Fruit fly (Drosophila melanogaster) whole organism, prepupa: ENCODE measurements around the gene CG14314.

ENCODE experiments used
- Blimp-1 ChIP-seq: fragments of 200-800 bp; sonication (Bioruptor generic); optimal IDR thresholded peaks from 3 replicates; lab custom pipeline; 2017; ENCODE audit warnings: missing biosample characterization, missing genetic modification characterization, mild to moderate bottlenecking, moderate library complexity, missing genetic modification reagents
- CG10631 ChIP-seq: fragments of 200-800 bp; sonication (Bioruptor generic); optimal IDR thresholded peaks from 2 replicates; lab custom pipeline; 2016; ENCODE audit warnings: missing biosample characterization, missing genetic modification characterization
- CG10669 ChIP-seq: fragments of 200-800 bp; sonication (Bioruptor generic); optimal IDR thresholded peaks from 3 replicates; lab custom pipeline; 2018; ENCODE audit warnings: missing biosample characterization, mild to moderate bottlenecking, missing genetic modification characterization, moderate library complexity
- CG11294 ChIP-seq: fragments of 200-800 bp; sonication (Bioruptor generic); IDR thresholded peaks from 2 replicates; pipeline ENCODE4 v1.3.6; 2022; ENCODE audit warnings: missing biosample characterization, missing genetic modification characterization
- CG11762 ChIP-seq: fragments of 200-800 bp; sonication (Bioruptor generic); optimal IDR thresholded peaks from 3 replicates; lab custom pipeline; 2016; ENCODE audit warnings: missing biosample characterization, missing genetic modification characterization; ENCODE audit not compliant: insufficient read depth
- CG11902 ChIP-seq: fragments of 200-800 bp; sonication (Bioruptor generic); optimal IDR thresholded peaks from 3 replicates; lab custom pipeline; 2016; ENCODE audit warnings: missing biosample characterization, missing genetic modification characterization
- CG1621 ChIP-seq: fragments of 200-800 bp; sonication (Bioruptor generic); optimal IDR thresholded peaks from 3 replicates; lab custom pipeline; 2018; ENCODE audit warnings: missing biosample characterization, mild to moderate bottlenecking, missing genetic modification characterization
- CG16779 ChIP-seq: fragments of 200-800 bp; sonication (Bioruptor generic); optimal IDR thresholded peaks from 3 replicates; lab custom pipeline; 2017; ENCODE audit warnings: missing biosample characterization, mild to moderate bottlenecking, missing genetic modification characterization
- CG3032 ChIP-seq: fragments of 200-800 bp; optimal IDR thresholded peaks from 2 replicates; lab custom pipeline; 2019; ENCODE audit warnings: missing biosample characterization, mild to moderate bottlenecking, missing genetic modification characterization, moderate library complexity
- CG31627 ChIP-seq: fragments of 200-800 bp; sonication (Bioruptor generic); optimal IDR thresholded peaks from 3 replicates; lab custom pipeline; 2016; ENCODE audit warnings: missing biosample characterization, missing genetic modification characterization
- CG34406 ChIP-seq: fragments of 200-800 bp; sonication (Bioruptor generic); optimal IDR thresholded peaks from 3 replicates; lab custom pipeline; 2016; ENCODE audit warnings: missing biosample characterization, missing genetic modification characterization
- CG6163 ChIP-seq: fragments of 200-800 bp; sonication (Bioruptor generic); IDR thresholded peaks from 3 replicates; pipeline ENCODE4 v1.3.6; 2022; ENCODE audit warnings: missing biosample characterization, missing genetic modification characterization
- CG6276 ChIP-seq: fragments of 200-800 bp; sonication (Bioruptor generic); optimal IDR thresholded peaks from 2 replicates; lab custom pipeline; 2017; ENCODE audit warnings: missing biosample characterization, mild to moderate bottlenecking, missing genetic modification characterization
- CG6792 ChIP-seq: fragments of 200-800 bp; sonication (Bioruptor generic); optimal IDR thresholded peaks from 3 replicates; lab custom pipeline; 2016; ENCODE audit warnings: missing biosample characterization, missing genetic modification characterization
- CG6808 ChIP-seq: fragments of 200-800 bp; sonication (Bioruptor generic); optimal IDR thresholded peaks from 3 replicates; lab custom pipeline; 2017; ENCODE audit warnings: missing biosample characterization, missing genetic modification characterization, mild to moderate bottlenecking, moderate library complexity, missing genetic modification reagents
- CG6854 ChIP-seq: fragments of 200-800 bp; sonication (Bioruptor generic); optimal IDR thresholded peaks from 2 replicates; lab custom pipeline; 2017; ENCODE audit warnings: missing biosample characterization, mild to moderate bottlenecking, missing genetic modification characterization
- CG7368 ChIP-seq: fragments of 200-800 bp; sonication (Bioruptor generic); optimal IDR thresholded peaks from 3 replicates; lab custom pipeline; 2016; ENCODE audit warnings: missing biosample characterization, missing genetic modification characterization
- CG8119 ChIP-seq: fragments of 200-800 bp; sonication (Bioruptor generic); IDR thresholded peaks from 3 replicates; pipeline ENCODE4 v1.3.6; 2022; ENCODE audit warnings: missing biosample characterization, missing genetic modification characterization
- CG8319 ChIP-seq: fragments of 200-800 bp; sonication (Bioruptor generic); optimal IDR thresholded peaks from 3 replicates; lab custom pipeline; 2016; ENCODE audit warnings: missing biosample characterization, missing genetic modification characterization
- CG8632 ChIP-seq: fragments of 200-800 bp; sonication (Bioruptor generic); optimal IDR thresholded peaks from 3 replicates; lab custom pipeline; 2016; ENCODE audit warnings: missing biosample characterization, missing genetic modification characterization
- CG9139 ChIP-seq: fragments of 200-800 bp; sonication (Bioruptor generic); optimal IDR thresholded peaks from 3 replicates; lab custom pipeline; 2017; ENCODE audit warnings: missing biosample characterization, mild to moderate bottlenecking, missing genetic modification characterization
- Eip75B ChIP-seq: fragments of 200-800 bp; sonication (Bioruptor generic); optimal IDR thresholded peaks from 3 replicates; lab custom pipeline; 2016; ENCODE audit warnings: missing biosample characterization, missing genetic modification characterization
- Eip78C ChIP-seq: fragments of 200-800 bp; sonication (Bioruptor generic); peaks from one replicate; lab custom pipeline; 2016; ENCODE audit warnings: missing biosample characterization, missing genetic modification characterization
- Eip93F ChIP-seq: fragments of 200-800 bp; sonication (Bioruptor generic); optimal IDR thresholded peaks from 2 replicates; lab custom pipeline; 2016; ENCODE audit warnings: missing biosample characterization, mild to moderate bottlenecking, missing genetic modification characterization
- Ets21C ChIP-seq: fragments of 200-800 bp; sonication (Bioruptor generic); optimal IDR thresholded peaks from 3 replicates; lab custom pipeline; 2016; ENCODE audit warnings: missing biosample characterization, missing genetic modification characterization
- Hr38 ChIP-seq: sonication (Bioruptor generic); optimal IDR thresholded peaks from 2 replicates; lab custom pipeline; 2016; ENCODE audit warnings: missing biosample characterization, missing genetic modification characterization
- Hr39 ChIP-seq: fragments of 200-800 bp; sonication (Bioruptor generic); optimal IDR thresholded peaks from 2 replicates; lab custom pipeline; 2016; ENCODE audit warnings: missing biosample characterization, missing genetic modification characterization
- Hr4 ChIP-seq: fragments of 200-800 bp; sonication (Bioruptor generic); optimal IDR thresholded peaks from 3 replicates; lab custom pipeline; 2016; ENCODE audit warnings: missing biosample characterization, missing genetic modification characterization
- Lpt ChIP-seq: fragments of 200-800 bp; sonication (Bioruptor generic); optimal IDR thresholded peaks from 3 replicates; lab custom pipeline; 2016; ENCODE audit warnings: missing biosample characterization, missing genetic modification characterization
- Met ChIP-seq: fragments of 200-800 bp; sonication (Bioruptor generic); optimal IDR thresholded peaks from 3 replicates; lab custom pipeline; 2016; ENCODE audit warnings: missing biosample characterization, missing genetic modification characterization
- Smox ChIP-seq: fragments of 200-800 bp; sonication (Bioruptor generic); optimal IDR thresholded peaks from 3 replicates; lab custom pipeline; 2016; ENCODE audit warnings: missing biosample characterization, missing genetic modification characterization
- Sox14 ChIP-seq: fragments of 200-800 bp; sonication (Bioruptor generic); optimal IDR thresholded peaks from 3 replicates; lab custom pipeline; 2016; ENCODE audit warnings: missing biosample characterization, missing genetic modification characterization
- Sox15 ChIP-seq: fragments of 200-800 bp; sonication (Bioruptor generic); optimal IDR thresholded peaks from 3 replicates; lab custom pipeline; 2016; ENCODE audit warnings: missing biosample characterization, missing genetic modification characterization
- achi ChIP-seq: fragments of 200-800 bp; sonication (Bioruptor generic); optimal IDR thresholded peaks from 3 replicates; lab custom pipeline; 2016; ENCODE audit warnings: missing biosample characterization, missing genetic modification characterization
- cyc ChIP-seq: fragments of 200-800 bp; sonication (Bioruptor generic); optimal IDR thresholded peaks from 3 replicates; lab custom pipeline; 2016; ENCODE audit warnings: missing biosample characterization, missing genetic modification characterization
- dsx ChIP-seq: fragments of 200-800 bp; optimal IDR thresholded peaks from 3 replicates; lab custom pipeline; 2019; ENCODE audit warnings: missing biosample characterization, mild to moderate bottlenecking, missing genetic modification characterization, moderate library complexity; ENCODE audit not compliant: poor library complexity, severe bottlenecking
- eg ChIP-seq: fragments of 200-800 bp; sonication (Bioruptor generic); IDR thresholded peaks from 3 replicates; pipeline ENCODE4 v1.3.6; 2022; ENCODE audit warnings: missing biosample characterization, missing genetic modification characterization
- esn ChIP-seq: fragments of 200-800 bp; sonication (Bioruptor generic); optimal IDR thresholded peaks from 2 replicates; lab custom pipeline; 2016; ENCODE audit warnings: missing biosample characterization, mild to moderate bottlenecking, missing genetic modification characterization, moderate library complexity
- fd59A ChIP-seq: fragments of 200-800 bp; sonication (Bioruptor generic); optimal IDR thresholded peaks from 2 replicates; lab custom pipeline; 2017; ENCODE audit warnings: missing biosample characterization, mild to moderate bottlenecking, missing genetic modification characterization, missing genetic modification reagents
- fd85E ChIP-seq: fragments of 200-800 bp; sonication (Bioruptor generic); optimal IDR thresholded peaks from 3 replicates; lab custom pipeline; 2016; ENCODE audit warnings: missing biosample characterization, missing genetic modification characterization
- fkh ChIP-seq: fragments of 200-800 bp; sonication (Bioruptor generic); optimal IDR thresholded peaks from 3 replicates; lab custom pipeline; 2017; ENCODE audit warnings: missing biosample characterization, mild to moderate bottlenecking, missing genetic modification characterization, moderate library complexity
- net ChIP-seq: fragments of 200-800 bp; sonication (Bioruptor generic); optimal IDR thresholded peaks from 3 replicates; lab custom pipeline; 2016; ENCODE audit warnings: missing biosample characterization, missing genetic modification characterization
- pdm3 ChIP-seq: fragments of 200-800 bp; sonication (Bioruptor generic); optimal IDR thresholded peaks from 3 replicates; lab custom pipeline; 2016; ENCODE audit warnings: missing biosample characterization, missing genetic modification characterization
- salr ChIP-seq, 2 experiments: fragments of 200-800 bp; sonication (Bioruptor generic); optimal IDR thresholded peaks; 3 replicates each; lab custom pipeline; 2016 to 2018; ENCODE audit warnings: missing biosample characterization in 2 of 2, missing genetic modification characterization in 2 of 2, mild to moderate bottlenecking in 1 of 2
- spab ChIP-seq: fragments of 200-800 bp; sonication (Bioruptor generic); optimal IDR thresholded peaks from 2 replicates; lab custom pipeline; 2017; ENCODE audit warnings: missing biosample characterization, mild to moderate bottlenecking, missing genetic modification characterization, missing genetic modification reagents
- ss ChIP-seq, 2 experiments: fragments of 200-800 bp; sonication (Bioruptor generic); optimal IDR thresholded peaks; 2 replicates in 1 of 2; 3 replicates in 1 of 2; lab custom pipeline; 2017 to 2018; ENCODE audit warnings: mild to moderate bottlenecking in 2 of 2, missing biosample characterization in 2 of 2, missing genetic modification characterization in 2 of 2, moderate library complexity in 1 of 2
- svp ChIP-seq: fragments of 200-800 bp; sonication (Bioruptor generic); peaks from one replicate; lab custom pipeline; 2016; ENCODE audit warnings: missing biosample characterization, missing genetic modification characterization
- topi ChIP-seq: fragments of 200-800 bp; sonication (Bioruptor generic); optimal IDR thresholded peaks from 3 replicates; lab custom pipeline; 2016; ENCODE audit warnings: missing biosample characterization, missing genetic modification characterization

Gene CG14314

DNA sequence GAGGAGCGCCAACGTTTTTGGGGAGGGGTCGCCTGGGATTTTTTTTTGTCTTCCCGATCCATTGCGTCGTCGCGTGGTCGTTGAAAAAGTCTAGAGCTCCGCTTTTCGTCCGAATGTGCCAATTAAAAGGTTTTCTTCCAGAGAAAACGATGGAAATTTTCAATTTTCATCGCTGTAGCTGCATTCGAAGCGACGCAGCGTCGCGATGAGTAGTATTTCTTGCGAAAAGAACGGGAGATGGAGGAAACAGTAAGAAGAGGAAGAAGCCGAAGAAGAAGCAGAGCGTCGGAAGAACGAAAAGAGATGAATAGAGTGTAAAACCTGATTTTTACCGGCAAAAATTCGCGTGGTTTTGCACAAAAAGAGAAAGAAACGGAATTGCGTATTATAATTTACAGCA lies 27.1 kb downstream of the CG14314 start:
- TF ChIP-seq pdm3 (GFP tag; lab: Kevin White, UChicago) = no peak
- TF ChIP-seq net (GFP tag; lab: Kevin White, UChicago) = no peak
- TF ChIP-seq CG6163 (GFP tag; lab: Robert Waterston, UW) = peak; percentile 15; the same call in 1 of the 3 replicates
- TF ChIP-seq CG8119 (GFP tag; lab: Robert Waterston, UW) = no peak; the same call in 2 of the 3 replicates
- TF ChIP-seq Hr4 = no peak
- no peak for TF ChIP-seq Hr39 (GFP tag; lab: Kevin White, UChicago)
- peak; percentile 2 for TF ChIP-seq Eip78C
- TF ChIP-seq topi (GFP tag; lab: Kevin White, UChicago) = no peak
- no peak for TF ChIP-seq CG10669
- no peak for TF ChIP-seq CG7368
- TF ChIP-seq CG11294 = no peak
- TF ChIP-seq CG6276 (GFP tag; lab: Kevin White, UChicago) = no peak
- 0 out of 3 replicates have a peak, but pooled peaks have one; percentile 5 for TF ChIP-seq eg (GFP tag; lab: Robert Waterston, UW)
- TF ChIP-seq CG11902 (GFP tag; lab: Kevin White, UChicago) = no peak
- TF ChIP-seq CG6792 = no peak
- no peak for TF ChIP-seq CG6808 (GFP tag; lab: Kevin White, UChicago)
- TF ChIP-seq, all 60 proteins: peak for 3

DNA sequence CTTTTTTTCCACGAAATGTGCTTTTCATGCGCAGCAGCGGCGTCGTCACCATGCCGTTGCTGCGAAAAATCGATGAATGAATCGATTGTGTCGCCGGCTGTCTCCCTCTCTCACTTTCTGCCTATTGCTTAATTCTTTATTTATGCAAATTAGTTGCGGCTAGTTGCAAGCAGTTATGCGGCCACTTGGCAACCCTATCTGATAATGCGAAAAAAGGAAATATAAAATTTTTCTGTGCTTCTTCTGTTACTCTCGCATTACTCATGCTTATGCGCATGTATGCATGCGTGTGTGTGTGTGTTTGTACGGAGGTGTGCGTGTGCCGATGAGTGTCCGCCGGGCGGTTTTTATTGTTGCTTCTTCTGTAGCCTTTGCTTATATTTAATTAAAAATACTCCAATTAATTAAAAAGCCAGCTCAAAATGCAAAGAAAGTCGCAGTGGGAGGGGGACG lies 27.8 kb downstream of the CG14314 start:
- TF ChIP-seq CG6792 (no peak), Sox15 (peak; percentile 30), CG10669 (peak; percentile 31), eg (GFP tag; lab: Robert Waterston, UW) (peak; percentile 47; the same call in 1 of the 3 replicates), CG10631 (peak; percentile 18), spab (GFP tag; lab: Kevin White, UChicago) (no peak), Eip78C (peak; percentile 54), CG8632 (GFP tag; lab: Kevin White, UChicago) (peak; percentile 32), Met (peak; percentile 53), CG6808 (GFP tag; lab: Kevin White, UChicago) (no peak), CG31627 (peak; percentile 47), CG6276 (GFP tag; lab: Kevin White, UChicago) (peak; percentile 15), Blimp-1 (GFP tag; lab: Kevin White, UChicago) (no peak), fkh (GFP tag; lab: Kevin White, UChicago) (no peak), Hr38 (no peak), esn (peak; percentile 44), Eip93F (no peak), CG11762 (GFP tag; lab: Kevin White, UChicago) (no peak), Hr39 (GFP tag; lab: Kevin White, UChicago) (peak; percentile 39), ss (GFP tag; optimal IDR thresholded peaks at IDR 0.05; lab: Kevin White, UChicago) (no peak), salr (GFP tag; optimal IDR thresholded peaks at IDR 0.05; lab: Kevin White, UChicago) (no peak), achi (peak; percentile 56), Eip75B (peak; percentile 14), CG8319 (GFP tag; lab: Kevin White, UChicago) (no peak), CG11902 (GFP tag; lab: Kevin White, UChicago) (peak; percentile 4), CG9139 (GFP tag; lab: Kevin White, UChicago) (no peak), CG3032 (peak; percentile 5), fd85E (GFP tag; lab: Kevin White, UChicago) (no peak), Sox14 (GFP tag; lab: Kevin White, UChicago) (no peak), Lpt (GFP tag; lab: Kevin White, UChicago) (no peak), fd59A (GFP tag; lab: Kevin White, UChicago) (no peak), Hr4 (peak; percentile 30), Smox (GFP tag; lab: Kevin White, UChicago) (no peak), Ets21C (GFP tag; lab: Kevin White, UChicago) (no peak), cyc (GFP tag; lab: Kevin White, UChicago) (no peak), CG1621 (tag; lab: Kevin White, UChicago) (no peak), dsx (no peak), pdm3 (GFP tag; lab: Kevin White, UChicago) (peak; percentile 40), CG6854 (GFP tag; lab: Kevin White, UChicago) (no peak), svp (GFP tag; lab: Kevin White, UChicago) (no peak), topi (GFP tag; lab: Kevin White, UChicago) (peak; percentile 43), CG16779 (tag; lab: Kevin White, UChicago) (no peak), CG11294 (no peak), CG34406 (GFP tag; lab: Kevin White, UChicago) (peak; percentile 10), net (GFP tag; lab: Kevin White, UChicago) (no peak)
